Fruit fly (Drosophila melanogaster): Measurements from ENCODE around the gene Rpn3.

The Rpn3 gene

DNA sequence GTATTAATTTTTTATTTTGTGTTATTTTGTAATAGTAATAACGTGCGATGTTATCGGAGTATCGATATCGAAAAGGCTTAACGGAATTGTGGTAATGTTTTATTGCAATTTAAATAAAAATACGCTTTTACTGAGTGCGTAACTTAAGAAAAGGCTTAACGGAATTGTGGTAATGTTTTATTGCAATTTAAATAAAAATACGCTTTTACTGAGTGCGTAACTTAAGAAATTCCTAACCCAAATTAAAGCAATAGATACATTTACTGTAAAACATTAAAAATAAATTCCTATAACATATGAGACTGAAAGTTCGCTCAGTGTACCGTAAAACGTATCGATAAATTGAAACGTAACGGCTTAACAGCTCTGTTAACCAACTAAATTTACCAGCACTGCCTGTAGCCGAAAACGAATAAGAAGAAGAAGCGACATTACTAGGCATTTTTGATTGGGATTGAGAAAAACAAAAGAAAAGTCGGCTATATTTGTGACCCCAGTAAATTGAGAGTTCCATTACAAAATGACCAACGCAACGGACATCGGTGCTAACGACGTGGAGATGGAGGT lies at the start of gene Rpn3:
Gene Rpn3, plus strand, starts transcription at position 257 of the 567 bp plus-strand sequence.
- TF ChIP-seq ovo (GFP tag; optimal IDR thresholded peaks at IDR 0.05) = peak; percentile 29
- TF ChIP-seq CG7101 (tag; optimal IDR thresholded peaks at IDR 0.05) = peak; percentile 83
- TF ChIP-seq cic (GFP tag; optimal IDR thresholded peaks at IDR 0.05) = no peak
- peak; percentile 72 for TF ChIP-seq Crg-1 (GFP tag; optimal IDR thresholded peaks at IDR 0.05)
- TF ChIP-seq Mnt (GFP tag; optimal IDR thresholded peaks at IDR 0.05) = peak; percentile 90
- peak; percentile 83 for TF ChIP-seq CG14711 (tag; optimal IDR thresholded peaks at IDR 0.05)
- no peak for TF ChIP-seq kay (GFP tag; ENCODE audit: borderline replicate concordance)
- peak; percentile 51 for TF ChIP-seq CG12768 (GFP tag; optimal IDR thresholded peaks at IDR 0.05)
- TF ChIP-seq toe (GFP tag; optimal IDR thresholded peaks at IDR 0.05) = no peak
- peak; percentile 56 for TF ChIP-seq CG7045 (GFP tag; optimal IDR thresholded peaks at IDR 0.05)
- peak; percentile 55 for TF ChIP-seq pad (GFP tag; optimal IDR thresholded peaks at IDR 0.05)
- TF ChIP-seq Clk (GFP tag; optimal IDR thresholded peaks at IDR 0.05) = peak; percentile 62
- peak; percentile 72 for TF ChIP-seq CG1620 (GFP tag; optimal IDR thresholded peaks at IDR 0.05)
- TF ChIP-seq CG11617 (GFP tag; optimal IDR thresholded peaks at IDR 0.05) = peak; percentile 78
- peak; percentile 60 for TF ChIP-seq tj (GFP tag; optimal IDR thresholded peaks at IDR 0.05)
- peak; percentile 84 for TF ChIP-seq bab1 (GFP tag; optimal IDR thresholded peaks at IDR 0.05)
- TF ChIP-seq cnc (optimal IDR thresholded peaks at IDR 0.05) = peak; percentile 97 to 99
- TF ChIP-seq CG5204 (GFP tag; optimal IDR thresholded peaks at IDR 0.05) = no peak
- TF ChIP-seq Hr96 (GFP tag; optimal IDR thresholded peaks at IDR 0.05) = no peak
- TF ChIP-seq CG33017 (tag; optimal IDR thresholded peaks at IDR 0.05) = peak; percentile 73

DNA sequence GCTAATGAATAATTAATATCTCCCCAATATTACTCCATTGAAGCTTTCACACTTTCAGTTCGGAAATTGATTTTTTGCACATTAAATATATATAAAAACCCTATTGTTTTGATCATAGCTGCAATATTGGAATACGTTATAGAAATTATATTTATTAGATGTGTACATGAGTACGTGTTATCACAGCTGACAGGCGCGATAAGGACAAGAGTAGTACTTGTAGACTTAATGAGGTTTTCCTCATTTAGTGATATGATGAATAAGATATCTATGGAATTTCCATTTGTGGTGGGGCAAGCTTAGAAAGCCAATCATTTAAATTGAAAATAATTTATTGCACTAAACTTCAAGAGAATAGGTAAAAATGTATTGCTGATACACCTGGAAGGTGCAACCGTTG lies 49.1 kb upstream of the Rpn3 start:
- TF ChIP-seq Mnt (GFP tag; optimal IDR thresholded peaks at IDR 0.05) (no peak), CG7045 (GFP tag; optimal IDR thresholded peaks at IDR 0.05) (no peak), CG11617 (GFP tag; optimal IDR thresholded peaks at IDR 0.05) (no peak), Crg-1 (GFP tag; optimal IDR thresholded peaks at IDR 0.05) (no peak), Clk (GFP tag; optimal IDR thresholded peaks at IDR 0.05) (no peak), CG5204 (GFP tag; optimal IDR thresholded peaks at IDR 0.05) (no peak), bab1 (GFP tag; optimal IDR thresholded peaks at IDR 0.05) (no peak), tj (GFP tag; optimal IDR thresholded peaks at IDR 0.05) (no peak), pad (GFP tag; optimal IDR thresholded peaks at IDR 0.05) (no peak), CG7101 (tag; optimal IDR thresholded peaks at IDR 0.05) (no peak), toe (GFP tag; optimal IDR thresholded peaks at IDR 0.05) (no peak), cnc (optimal IDR thresholded peaks at IDR 0.05) (no peak), CG1620 (GFP tag; optimal IDR thresholded peaks at IDR 0.05) (no peak), kay (GFP tag; ENCODE audit: borderline replicate concordance) (no peak), CG12768 (GFP tag; optimal IDR thresholded peaks at IDR 0.05) (no peak), cic (GFP tag; optimal IDR thresholded peaks at IDR 0.05) (no peak), ovo (GFP tag; optimal IDR thresholded peaks at IDR 0.05) (no peak), Hr96 (GFP tag; optimal IDR thresholded peaks at IDR 0.05) (no peak)

DNA sequence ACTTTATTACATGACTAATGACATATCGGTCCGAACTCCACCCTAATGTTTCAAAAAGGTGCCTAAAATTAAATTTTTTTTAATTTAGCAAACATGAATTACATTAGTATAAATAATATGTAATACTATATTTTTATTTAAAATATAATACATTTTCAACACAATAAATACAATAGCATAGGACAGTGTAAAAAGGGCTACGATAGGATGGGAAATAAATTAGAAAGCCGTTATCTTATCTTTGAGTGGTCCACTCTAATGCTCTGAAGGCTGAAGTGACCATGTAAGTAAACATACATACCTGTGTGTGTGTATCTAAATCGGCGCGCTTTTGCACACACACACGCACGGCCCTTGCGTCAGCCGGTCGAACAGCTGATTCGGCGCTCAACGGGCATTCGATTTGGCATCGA lies 48.6 kb upstream of the Rpn3 start, which contains the start of gene CG31793:
Gene CG31793, plus strand, starts transcription at position 409 of the 413 bp plus-strand sequence.
- no peak for TF ChIP-seq CG1620 (GFP tag; optimal IDR thresholded peaks at IDR 0.05)
- TF ChIP-seq cic (GFP tag; optimal IDR thresholded peaks at IDR 0.05) = peak; percentile 89
- no peak for TF ChIP-seq kay (GFP tag; ENCODE audit: borderline replicate concordance)
- peak; percentile 68 for TF ChIP-seq CG14711 (tag; optimal IDR thresholded peaks at IDR 0.05)
- TF ChIP-seq bab1 (GFP tag; optimal IDR thresholded peaks at IDR 0.05) = peak; percentile 84
- TF ChIP-seq Clk (GFP tag; optimal IDR thresholded peaks at IDR 0.05) = no peak
- TF ChIP-seq cnc (optimal IDR thresholded peaks at IDR 0.05) = no peak
- peak; percentile 47 for TF ChIP-seq CG7045 (GFP tag; optimal IDR thresholded peaks at IDR 0.05)
- TF ChIP-seq ovo (GFP tag; optimal IDR thresholded peaks at IDR 0.05) = peak; percentile 61
- TF ChIP-seq CG5204 (GFP tag; optimal IDR thresholded peaks at IDR 0.05) = peak; percentile 12
- no peak for TF ChIP-seq tj (GFP tag; optimal IDR thresholded peaks at IDR 0.05)
- TF ChIP-seq Mnt (GFP tag; optimal IDR thresholded peaks at IDR 0.05) = no peak
- peak; percentile 55 for TF ChIP-seq Crg-1 (GFP tag; optimal IDR thresholded peaks at IDR 0.05)
- peak; percentile 18 for TF ChIP-seq toe (GFP tag; optimal IDR thresholded peaks at IDR 0.05)
- TF ChIP-seq CG11617 (GFP tag; optimal IDR thresholded peaks at IDR 0.05) = peak; percentile 79
- TF ChIP-seq CG7101 (tag; optimal IDR thresholded peaks at IDR 0.05) = peak; percentile 85
- peak; percentile 23 for TF ChIP-seq pad (GFP tag; optimal IDR thresholded peaks at IDR 0.05)
- TF ChIP-seq Hr96 (GFP tag; optimal IDR thresholded peaks at IDR 0.05) = no peak
- TF ChIP-seq CG33017 (tag; optimal IDR thresholded peaks at IDR 0.05) = peak; percentile 56
- no peak for TF ChIP-seq CG12768 (GFP tag; optimal IDR thresholded peaks at IDR 0.05)

DNA sequence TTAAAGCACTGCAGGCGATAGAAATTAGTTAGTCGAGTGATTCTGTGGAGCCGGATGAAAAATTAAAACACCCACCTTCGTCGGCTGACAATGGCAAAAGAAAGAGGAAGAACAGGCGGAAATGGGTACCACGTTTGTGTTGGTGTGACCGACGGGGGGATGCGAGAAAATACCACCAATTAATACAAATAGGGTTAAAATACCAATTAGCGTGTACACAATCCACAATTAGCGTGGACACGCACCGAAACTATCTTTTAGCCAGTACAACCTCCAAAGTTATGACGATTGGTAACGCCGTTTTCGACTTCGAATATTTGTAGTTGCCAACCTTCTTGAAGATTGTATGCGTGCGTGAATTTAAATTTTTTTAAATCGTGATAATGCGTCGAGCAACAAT lies 42.5 kb upstream of the Rpn3 start, which contains the start of gene RpL30:
Gene RpL30, minus strand, starts transcription at position 177 of the 400 bp plus-strand sequence.
- TF ChIP-seq CG5204 (GFP tag; optimal IDR thresholded peaks at IDR 0.05) = peak; percentile 57
- peak; percentile 94 for TF ChIP-seq Crg-1 (GFP tag; optimal IDR thresholded peaks at IDR 0.05)
- TF ChIP-seq toe (GFP tag; optimal IDR thresholded peaks at IDR 0.05) = peak; percentile 59
- TF ChIP-seq Clk (GFP tag; optimal IDR thresholded peaks at IDR 0.05) = peak; percentile 88
- peak; percentile 85 for TF ChIP-seq CG1620 (GFP tag; optimal IDR thresholded peaks at IDR 0.05)
- TF ChIP-seq cic (GFP tag; optimal IDR thresholded peaks at IDR 0.05) = peak; percentile 85
- peak; percentile 85 for TF ChIP-seq CG12768 (GFP tag; optimal IDR thresholded peaks at IDR 0.05)
- peak; percentile 80 for TF ChIP-seq CG14711 (tag; optimal IDR thresholded peaks at IDR 0.05)
- TF ChIP-seq bab1 (GFP tag; optimal IDR thresholded peaks at IDR 0.05) = peak; percentile 94
- peak; percentile 90 for TF ChIP-seq Hr96 (GFP tag; optimal IDR thresholded peaks at IDR 0.05)
- peak; percentile 78 for TF ChIP-seq CG7045 (GFP tag; optimal IDR thresholded peaks at IDR 0.05)
- peak; percentile 91 for TF ChIP-seq CG11617 (GFP tag; optimal IDR thresholded peaks at IDR 0.05)
- TF ChIP-seq ovo (GFP tag; optimal IDR thresholded peaks at IDR 0.05) = peak; percentile 85
- peak; percentile 94 for TF ChIP-seq CG7101 (tag; optimal IDR thresholded peaks at IDR 0.05)
- peak; percentile 88 for TF ChIP-seq CG33017 (tag; optimal IDR thresholded peaks at IDR 0.05)
- no peak for TF ChIP-seq kay (GFP tag; ENCODE audit: borderline replicate concordance)
- TF ChIP-seq tj (GFP tag; optimal IDR thresholded peaks at IDR 0.05) = peak; percentile 75
- TF ChIP-seq Mnt (GFP tag; optimal IDR thresholded peaks at IDR 0.05) = peak; percentile 97
- no peak for TF ChIP-seq cnc (optimal IDR thresholded peaks at IDR 0.05)
- peak; percentile 79 for TF ChIP-seq pad (GFP tag; optimal IDR thresholded peaks at IDR 0.05)

DNA sequence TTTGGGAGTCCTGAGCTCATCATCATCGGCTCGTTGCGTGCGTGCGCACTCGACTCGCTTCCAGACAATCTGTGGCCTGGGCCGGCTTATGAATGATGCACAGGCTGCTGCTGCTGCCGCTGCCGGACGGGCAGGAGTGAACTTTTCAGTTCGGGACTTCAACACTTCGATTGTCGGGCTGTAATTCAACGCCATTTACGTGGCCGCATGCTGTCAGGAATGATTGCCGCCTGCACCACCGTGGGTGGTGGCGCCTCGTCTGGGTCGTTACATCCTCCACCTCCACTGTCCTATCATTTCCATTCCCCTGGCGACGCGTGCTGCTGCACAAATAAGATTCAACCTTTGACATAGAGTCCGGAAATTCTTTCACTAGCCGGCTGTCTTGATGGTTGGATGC lies 41.6 kb upstream of the Rpn3 start:
- no peak for TF ChIP-seq Hr96 (GFP tag; optimal IDR thresholded peaks at IDR 0.05)
- TF ChIP-seq pad (GFP tag; optimal IDR thresholded peaks at IDR 0.05) = no peak
- no peak for TF ChIP-seq ovo (GFP tag; optimal IDR thresholded peaks at IDR 0.05)
- no peak for TF ChIP-seq Clk (GFP tag; optimal IDR thresholded peaks at IDR 0.05)
- TF ChIP-seq toe (GFP tag; optimal IDR thresholded peaks at IDR 0.05) = no peak
- TF ChIP-seq tj (GFP tag; optimal IDR thresholded peaks at IDR 0.05) = no peak
- no peak for TF ChIP-seq CG7045 (GFP tag; optimal IDR thresholded peaks at IDR 0.05)
- no peak for TF ChIP-seq cic (GFP tag; optimal IDR thresholded peaks at IDR 0.05)
